Worm (Caenorhabditis elegans) whole organism, mixed stage, embryonic: Measurements from ENCODE around the gene Y55D5A.1.

Source experiments
- M03D4.4 ChIP-seq: sonication (generic microtip); optimal IDR thresholded peaks from 2 replicates; lab custom pipeline; 2017; ENCODE audit warnings: mild to moderate bottlenecking, missing genetic modification characterization, missing compliant biosample characterization
- bed-3 ChIP-seq: fragments of 200-800 bp; sonication (Bioruptor generic); optimal IDR thresholded peaks from 3 replicates; lab custom pipeline; 2018; ENCODE audit warnings: mild to moderate bottlenecking, missing genetic modification characterization, moderate library complexity, missing compliant biosample characterization
- blmp-1 ChIP-seq: fragments of 150-350 bp; optimal IDR thresholded peaks from 2 replicates; lab custom pipeline; 2014; ENCODE audit warnings: missing biosample characterization, missing genetic modification characterization
- ceh-39 ChIP-seq: fragments of 150-350 bp; optimal IDR thresholded peaks from 2 replicates; lab custom pipeline; 2014; ENCODE audit warnings: missing biosample characterization, missing genetic modification characterization
- ceh-43 ChIP-seq: fragments of 200-800 bp; sonication (Bioruptor generic); optimal IDR thresholded peaks from 2 replicates; lab custom pipeline; 2018; ENCODE audit warnings: mild to moderate bottlenecking, missing genetic modification characterization, moderate library complexity, missing compliant biosample characterization
- ceh-83 ChIP-seq: fragments of 200-800 bp; sonication (Bioruptor generic); optimal IDR thresholded peaks from 2 replicates; lab custom pipeline; 2018; ENCODE audit warnings: mild to moderate bottlenecking, missing genetic modification characterization, missing compliant biosample characterization
- ces-1 ChIP-seq: fragments of 150-350 bp; optimal IDR thresholded peaks from 2 replicates; lab custom pipeline; 2014; ENCODE audit warnings: missing biosample characterization, missing genetic modification reagents, missing genetic modification characterization
- cnd-1 ChIP-seq: fragments of 200-800 bp; sonication (Bioruptor generic); optimal IDR thresholded peaks from 2 replicates; lab custom pipeline; 2018; ENCODE audit warnings: mild to moderate bottlenecking, missing genetic modification characterization, missing compliant biosample characterization
- drap-1 ChIP-seq: fragments of 200-800 bp; sonication (Bioruptor generic); optimal IDR thresholded peaks from 3 replicates; lab custom pipeline; 2018; ENCODE audit warnings: mild to moderate bottlenecking, missing genetic modification characterization, missing compliant biosample characterization
- elt-1 ChIP-seq: sonication (generic microtip); optimal IDR thresholded peaks from 2 replicates; lab custom pipeline; 2017; ENCODE audit warnings: missing genetic modification characterization, mild to moderate bottlenecking, missing compliant biosample characterization, antibody characterized with exemption, moderate library complexity, borderline replicate concordance; ENCODE audit not compliant: insufficient read depth
- elt-3 ChIP-seq: fragments of 150-350 bp; optimal IDR thresholded peaks from 2 replicates; lab custom pipeline; 2014; ENCODE audit warnings: missing biosample characterization, missing genetic modification characterization
- flh-1 ChIP-seq: fragments of 200-800 bp; sonication (Bioruptor generic); optimal IDR thresholded peaks from 2 replicates; lab custom pipeline; 2018; ENCODE audit warnings: mild to moderate bottlenecking, missing genetic modification characterization, moderate library complexity, missing compliant biosample characterization
- ham-2 ChIP-seq: fragments of 200-800 bp; sonication (Bioruptor generic); optimal IDR thresholded peaks from 2 replicates; lab custom pipeline; 2018; ENCODE audit warnings: mild to moderate bottlenecking, missing genetic modification characterization, missing compliant biosample characterization
- lin-13 ChIP-seq: fragments of 150-350 bp; optimal IDR thresholded peaks from 2 replicates; lab custom pipeline; 2014; ENCODE audit warnings: missing biosample characterization, missing genetic modification characterization
- lin-32 ChIP-seq: fragments of 200-800 bp; sonication (Bioruptor generic); optimal IDR thresholded peaks from 2 replicates; lab custom pipeline; 2018; ENCODE audit warnings: mild to moderate bottlenecking, missing genetic modification characterization, missing compliant biosample characterization
- lsy-2 ChIP-seq: fragments of 150-350 bp; optimal IDR thresholded peaks from 2 replicates; lab custom pipeline; 2014; ENCODE audit warnings: missing biosample characterization, missing genetic modification characterization
- mab-5 ChIP-seq: fragments of 150-350 bp; optimal IDR thresholded peaks from 2 replicates; lab custom pipeline; 2014; ENCODE audit warnings: missing biosample characterization, missing genetic modification characterization
- mep-1 ChIP-seq: fragments of 150-350 bp; optimal IDR thresholded peaks from 2 replicates; lab custom pipeline; 2017; ENCODE audit warnings: missing biosample characterization, missing genetic modification reagents, missing genetic modification characterization, inconsistent platforms
- mls-2 ChIP-seq: sonication (generic microtip); optimal IDR thresholded peaks from 2 replicates; lab custom pipeline; 2016; ENCODE audit warnings: mild to moderate bottlenecking, missing genetic modification characterization, moderate library complexity, missing compliant biosample characterization
- nhr-12 ChIP-seq: fragments of 150-350 bp; optimal IDR thresholded peaks from 2 replicates; lab custom pipeline; 2014; ENCODE audit warnings: missing biosample characterization, missing genetic modification characterization
- nhr-2 ChIP-seq: fragments of 150-350 bp; optimal IDR thresholded peaks from 2 replicates; lab custom pipeline; 2014; ENCODE audit warnings: missing biosample characterization, missing genetic modification characterization
- nhr-237 ChIP-seq: fragments of 150-350 bp; optimal IDR thresholded peaks from 2 replicates; lab custom pipeline; 2014; ENCODE audit warnings: missing biosample characterization, missing genetic modification characterization
- nhr-28 ChIP-seq: fragments of 150-350 bp; optimal IDR thresholded peaks from 2 replicates; lab custom pipeline; 2014; ENCODE audit warnings: missing biosample characterization, missing genetic modification characterization
- nhr-76 ChIP-seq: sonication (generic microtip); optimal IDR thresholded peaks from 2 replicates; lab custom pipeline; 2017; ENCODE audit warnings: missing biosample characterization, missing genetic modification characterization
- sem-2 ChIP-seq: fragments of 200-800 bp; sonication (Bioruptor generic); optimal IDR thresholded peaks from 2 replicates; lab custom pipeline; 2018; ENCODE audit warnings: mild to moderate bottlenecking, missing genetic modification characterization, missing compliant biosample characterization
- snpc-4 ChIP-seq: fragments of 150-350 bp; optimal IDR thresholded peaks from 2 replicates; lab custom pipeline; 2014; ENCODE audit warnings: missing biosample characterization, missing genetic modification characterization
- sptf-1 ChIP-seq: sonication (generic microtip); optimal IDR thresholded peaks from 2 replicates; lab custom pipeline; 2017; ENCODE audit warnings: mild to moderate bottlenecking, missing genetic modification characterization, moderate library complexity, missing compliant biosample characterization
- tbx-8 ChIP-seq: fragments of 200-800 bp; sonication (Bioruptor generic); optimal IDR thresholded peaks from 2 replicates; lab custom pipeline; 2018; ENCODE audit warnings: mild to moderate bottlenecking, missing genetic modification characterization, moderate library complexity, missing compliant biosample characterization
- unc-120 ChIP-seq: sonication (generic microtip); optimal IDR thresholded peaks from 2 replicates; lab custom pipeline; 2017; ENCODE audit warnings: missing genetic modification characterization, missing compliant biosample characterization; ENCODE audit not compliant: poor library complexity, severe bottlenecking
- unc-39 ChIP-seq: fragments of 150-350 bp; optimal IDR thresholded peaks from 2 replicates; lab custom pipeline; 2014; ENCODE audit warnings: missing biosample characterization, missing genetic modification characterization
- unc-62 ChIP-seq: fragments of 150-350 bp; optimal IDR thresholded peaks from 2 replicates; lab custom pipeline; 2014; ENCODE audit warnings: missing biosample characterization, missing genetic modification reagents, missing genetic modification characterization
- zip-8 ChIP-seq: fragments of 150-350 bp; optimal IDR thresholded peaks from 2 replicates; lab custom pipeline; 2014; ENCODE audit warnings: missing biosample characterization, missing genetic modification characterization
- ztf-11 ChIP-seq: fragments of 150-350 bp; optimal IDR thresholded peaks from 2 replicates; lab custom pipeline; 2014; ENCODE audit warnings: missing biosample characterization, missing genetic modification characterization

The Y55D5A.1 gene

ce11 chrIII:2946626-2947168 lies 35.5 kb upstream of the Y55D5A.1 start, which contains the start of gene H05C05.1:
Gene H05C05.1 (plus strand): TSS chrIII:2947118.
- TF ChIP-seq unc-62 (no peak), zip-8 (tag; lab: Kevin White, UChicago) (no peak), drap-1 (GFP tag; lab: Kevin White, UChicago) (no peak), bed-3 (GFP tag; lab: Kevin White, UChicago) (no peak), mls-2 (no peak), ztf-11 (tag; lab: Kevin White, UChicago) (no peak), ceh-43 (GFP tag; lab: Kevin White, UChicago) (no peak), mep-1 (tag; lab: Kevin White, UChicago) (no peak), snpc-4 (no peak), ceh-39 (tag; lab: Kevin White, UChicago) (no peak)

- TF ChIP-seq nhr-76 (tag; lab: Kevin White, UChicago) (no peak), blmp-1 (tag; lab: Kevin White, UChicago) (no peak), M03D4.4 (tag; lab: Kevin White, UChicago) (no peak), mab-5 (no peak), unc-120 (peak; percentile 14), ceh-39 (tag; lab: Kevin White, UChicago) (no peak), sem-2 (no peak)
- TF ChIP-seq, all 35 proteins: peak for 1
Observed at ce11 chrIII:2947251-2947650, 35.0 kb upstream of the Y55D5A.1 start.

ce11 chrIII:2948310-2948961 lies 33.8 kb upstream of the Y55D5A.1 start:
- TF ChIP-seq zip-8 (tag; lab: Kevin White, UChicago) (peak; percentile 37), blmp-1 (tag; lab: Kevin White, UChicago) (peak; percentile 8), lsy-2 (no peak)
- TF ChIP-seq, all 35 proteins: peak for 2

- no peak for TF ChIP-seq cnd-1 (tag; lab: Kevin White, UChicago)
- no peak for TF ChIP-seq tbx-8 (GFP tag; lab: Kevin White, UChicago)
- no peak for TF ChIP-seq zip-8 (tag; lab: Kevin White, UChicago)
- no peak for TF ChIP-seq ces-1 (GFP tag; lab: Kevin White, UChicago)
- no peak for TF ChIP-seq ceh-43 (GFP tag; lab: Kevin White, UChicago)
- TF ChIP-seq elt-3 (tag; lab: Kevin White, UChicago), result no peak
- no peak for TF ChIP-seq snpc-4
- no peak for TF ChIP-seq sem-2
- no peak for TF ChIP-seq mls-2
- TF ChIP-seq mep-1 (tag; lab: Kevin White, UChicago), result no peak
- no peak for TF ChIP-seq ham-2 (GFP tag; lab: Kevin White, UChicago)
- TF ChIP-seq bed-3 (GFP tag; lab: Kevin White, UChicago), result no peak
- TF ChIP-seq ztf-11 (tag; lab: Kevin White, UChicago), result no peak
- TF ChIP-seq nhr-12 (tag; lab: Kevin White, UChicago), result no peak
- no peak for TF ChIP-seq unc-62
- TF ChIP-seq elt-1 (tag; lab: Kevin White, UChicago), result no peak
Observed at ce11 chrIII:2952437-2952836, 29.8 kb upstream of the Y55D5A.1 start.

- peak; percentile 3 for TF ChIP-seq ces-1 (GFP tag; lab: Kevin White, UChicago)
- TF ChIP-seq ceh-39 (tag; lab: Kevin White, UChicago), result peak; percentile 67
Observed at ce11 chrIII:2960740-2961361, 21.4 kb upstream of the Y55D5A.1 start.

- TF ChIP-seq bed-3 (GFP tag; lab: Kevin White, UChicago), result no peak
Observed at ce11 chrIII:2961840-2962239, 20.4 kb upstream of the Y55D5A.1 start.

ce11 chrIII:2965534-2965933 lies 16.7 kb upstream of the Y55D5A.1 start, which contains the start of gene H05C05.2:
Gene H05C05.2 (minus strand): TSS chrIII:2965634.
- TF ChIP-seq lin-32 (GFP tag; lab: Kevin White, UChicago) (no peak), lsy-2 (no peak), ham-2 (GFP tag; lab: Kevin White, UChicago) (no peak), nhr-76 (tag; lab: Kevin White, UChicago) (no peak), ceh-43 (GFP tag; lab: Kevin White, UChicago) (no peak), M03D4.4 (tag; lab: Kevin White, UChicago) (no peak), nhr-237 (tag; lab: Kevin White, UChicago) (no peak), tbx-8 (GFP tag; lab: Kevin White, UChicago) (no peak), ces-1 (GFP tag; lab: Kevin White, UChicago) (no peak), sptf-1 (tag; lab: Kevin White, UChicago) (no peak), flh-1 (GFP tag; lab: Kevin White, UChicago) (no peak), ceh-83 (GFP tag; lab: Kevin White, UChicago) (no peak), unc-62 (no peak), unc-39 (no peak), lin-13 (no peak), nhr-28 (no peak), unc-120 (no peak), nhr-2 (tag; lab: Kevin White, UChicago) (no peak), mab-5 (no peak), ceh-39 (tag; lab: Kevin White, UChicago) (no peak)
